Worm (Caenorhabditis elegans) whole organism, young adult: ENCODE measurements around the gene T09E8.4.

Experiments
- B0019.2 ChIP-seq: fragments of 200-800 bp; sonication (Bioruptor generic); conservative IDR thresholded peaks from 2 replicates; pipeline ENCODE4 v1.3.6; 2022; ENCODE audit warnings: missing genetic modification reagents, missing genetic modification characterization, missing compliant biosample characterization
- F23B12.7 ChIP-seq: sonication (generic microtip); optimal IDR thresholded peaks from 2 replicates; lab custom pipeline; 2017; ENCODE audit warnings: missing genetic modification characterization, mild to moderate bottlenecking, missing compliant biosample characterization, antibody characterized with exemption, moderate library complexity; ENCODE audit not compliant: insufficient read depth
- F49E8.2 ChIP-seq: sonication (generic microtip); optimal IDR thresholded peaks from 3 replicates; lab custom pipeline; 2017; ENCODE audit warnings: missing genetic modification characterization, mild to moderate bottlenecking, missing compliant biosample characterization, antibody characterized with exemption, moderate library complexity; ENCODE audit not compliant: insufficient read depth
- attf-5 ChIP-seq: fragments of 200-800 bp; sonication (Bioruptor generic); optimal IDR thresholded peaks from 2 replicates; lab custom pipeline; 2018; ENCODE audit warnings: mild to moderate bottlenecking, missing genetic modification characterization, missing compliant biosample characterization
- egl-18 ChIP-seq: fragments of 200-800 bp; sonication (Bioruptor generic); IDR thresholded peaks from 2 replicates; pipeline ENCODE4 v1.3.6; 2022; ENCODE audit warnings: missing genetic modification reagents, missing genetic modification characterization, missing compliant biosample characterization
- lin-35 ChIP-seq, 3 experiments: fragments of 150-350 bp in 2 of 3; sonication (generic microtip) in 1 of 3; optimal IDR thresholded peaks; 2 replicates each; lab custom pipeline; 2014 to 2018; ENCODE audit warnings: missing biosample characterization in 3 of 3, missing genetic modification characterization in 3 of 3, missing genetic modification reagents in 3 of 3
- mes-4 ChIP-seq: sonication (generic microtip); optimal IDR thresholded peaks from 2 replicates; lab custom pipeline; 2016; ENCODE audit warnings: missing genotype, missing genetic modification characterization, missing compliant biosample characterization
- pha-4 ChIP-seq: fragments of 150-350 bp; sonication (generic microtip); optimal IDR thresholded peaks from 2 replicates; lab custom pipeline; 2014; ENCODE audit warnings: missing biosample characterization, missing genetic modification reagents, missing genetic modification characterization

- TF ChIP-seq attf-5 (GFP tag; lab: Kevin White, UChicago) (no peak), pha-4 (tag; lab: Kevin White, UChicago) (no peak), egl-18 (GFP tag; lab: Robert Waterston, UW) (no peak), B0019.2 (GFP tag; lab: Robert Waterston, UW) (no peak), F23B12.7 (tag; lab: Kevin White, UChicago) (no peak), F49E8.2 (tag; lab: Kevin White, UChicago) (no peak), mes-4 (no peak), lin-35 (GFP tag; optimal IDR thresholded peaks at IDR 0.05; lab: Kevin White, UChicago) (no peak)
These were observed 17.5 kb downstream of the T09E8.4 start for ce11 chrV:13166582-13166981.
